Worm (Caenorhabditis elegans) whole organism, L4/young adult: ENCODE results near the gene osta-2.

Experiments used
- W03F9.2 ChIP-seq: fragments of 150-350 bp; optimal IDR thresholded peaks from 2 replicates; lab custom pipeline; 2014; ENCODE audit warnings: missing biosample characterization, missing genetic modification characterization
- dao-5 ChIP-seq: sonication (generic microtip); optimal IDR thresholded peaks from 2 replicates; lab custom pipeline; 2016; ENCODE audit warnings: missing genotype, missing genetic modification characterization, moderate library complexity, missing compliant biosample characterization

DNA sequence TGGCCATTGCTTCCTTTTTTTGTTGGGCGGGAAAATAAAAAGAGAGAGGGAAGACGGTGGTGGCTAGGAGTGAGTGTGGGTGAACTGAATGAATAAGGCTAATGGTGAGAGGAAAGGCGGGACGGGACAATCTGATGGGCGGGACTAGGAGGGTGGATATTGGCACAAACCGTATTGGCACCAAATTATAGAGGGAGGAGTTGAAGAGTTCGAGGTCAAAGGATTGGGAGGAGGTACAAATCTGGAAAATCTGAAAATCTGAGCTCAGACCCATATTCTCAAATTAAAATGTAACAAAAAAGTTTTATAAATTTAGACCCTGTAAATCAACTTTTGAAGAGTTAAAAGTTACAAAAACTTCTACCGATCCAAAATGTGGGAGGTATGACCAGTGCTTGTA, 31.3 kb downstream of the osta-2 start, which contains the start of gene hlh-14:
- no peak for TF ChIP-seq W03F9.2 (tag; lab: Kevin White, UChicago)
- no peak for TF ChIP-seq dao-5 (tag; lab: Kevin White, UChicago)
